Worm (Caenorhabditis elegans): ENCODE data around the gene R08A2.9.

The R08A2.9 gene

DNA sequence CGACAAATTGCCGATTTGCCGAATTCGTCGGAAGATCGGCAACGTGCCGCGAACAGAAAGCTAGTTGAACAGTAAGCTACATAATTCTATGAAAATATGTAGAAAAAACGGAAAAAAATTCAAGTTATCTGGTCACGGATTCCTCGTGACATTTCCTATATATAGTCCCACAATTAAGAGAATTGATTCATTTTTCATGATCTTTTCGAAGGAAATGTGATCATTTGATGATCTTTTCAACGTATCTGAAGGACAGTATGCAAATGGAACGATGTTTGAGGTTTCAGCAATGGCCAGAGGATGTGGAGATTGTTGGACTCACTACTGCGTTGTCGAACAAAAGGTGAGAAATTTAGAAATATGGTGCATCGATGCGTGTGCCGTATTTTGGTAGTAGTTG is at the start of gene R08A2.9:
Gene R08A2.9, plus strand, starts transcription at position 301 of the 400 bp plus-strand sequence.
- TF ChIP-seq nhr-47 (tag; optimal IDR thresholded peaks at IDR 0.05) (no peak), ztf-11 (tag; optimal IDR thresholded peaks at IDR 0.05) (no peak), rnt-1 (tag; optimal IDR thresholded peaks at IDR 0.05) (no peak), nhr-71 (tag; optimal IDR thresholded peaks at IDR 0.05) (no peak), nhr-77 (tag; optimal IDR thresholded peaks at IDR 0.05) (no peak), jun-1 (tag; optimal IDR thresholded peaks at IDR 0.05) (no peak), efl-3 (GFP tag; optimal IDR thresholded peaks at IDR 0.05) (no peak), efl-1 (optimal IDR thresholded peaks at IDR 0.05) (no peak), efl-1 (GFP tag; optimal IDR thresholded peaks at IDR 0.05 in 1 of 2) (no peak), skn-1 (tag; optimal IDR thresholded peaks at IDR 0.05) (no peak), elt-3 (tag; optimal IDR thresholded peaks at IDR 0.05) (no peak), isw-1 (GFP tag; IDR thresholded peaks at IDR 0.05) (no peak), ets-5 (GFP tag; IDR thresholded peaks at IDR 0.05) (no peak), nhr-237 (tag; optimal IDR thresholded peaks at IDR 0.05) (no peak), fkh-4 (tag; optimal IDR thresholded peaks at IDR 0.05; ENCODE audit: borderline replicate concordance) (no peak), fkh-10 (GFP tag; optimal IDR thresholded peaks at IDR 0.05) (no peak), swsn-7 (tag; optimal IDR thresholded peaks at IDR 0.05) (no peak), ceh-88 (GFP tag; IDR thresholded peaks at IDR 0.05) (no peak), unc-98 (GFP tag; IDR thresholded peaks at IDR 0.05) (no peak), ces-1 (GFP tag; optimal IDR thresholded peaks at IDR 0.05) (no peak), ztf-4 (tag; optimal IDR thresholded peaks at IDR 0.05) (no peak)

DNA sequence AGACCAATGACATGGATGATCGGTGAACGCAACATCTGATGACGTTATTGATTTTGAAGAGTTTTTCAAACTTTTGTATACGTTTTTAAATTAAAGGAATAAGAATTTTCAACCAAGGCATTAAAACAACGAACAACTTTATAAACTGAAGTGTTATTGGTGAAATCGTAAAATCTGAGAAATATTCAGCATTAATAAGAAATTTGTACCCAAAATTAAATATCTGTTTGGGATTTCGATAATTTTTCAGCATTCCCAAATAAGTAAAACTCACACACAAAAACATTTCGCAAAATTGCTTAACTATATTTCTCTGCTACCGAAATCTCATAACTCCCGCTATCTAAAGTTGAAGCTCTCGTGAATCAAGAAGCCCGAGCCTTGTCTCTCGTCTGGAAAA is 48.5 kb upstream of the R08A2.9 start:
- no peak for TF ChIP-seq nhr-12 (tag; optimal IDR thresholded peaks at IDR 0.05)
- TF ChIP-seq xbp-1 (tag; optimal IDR thresholded peaks at IDR 0.05), result no peak
- no peak for TF ChIP-seq snu-23 (GFP tag; optimal IDR thresholded peaks at IDR 0.05)
- no peak for TF ChIP-seq efl-1 (optimal IDR thresholded peaks at IDR 0.05)
- TF ChIP-seq efl-1 (GFP tag; optimal IDR thresholded peaks at IDR 0.05 in 1 of 2), result peak in 1 of 2 experiments; percentile 17
- TF ChIP-seq ets-5 (GFP tag; IDR thresholded peaks at IDR 0.05), result no peak

DNA sequence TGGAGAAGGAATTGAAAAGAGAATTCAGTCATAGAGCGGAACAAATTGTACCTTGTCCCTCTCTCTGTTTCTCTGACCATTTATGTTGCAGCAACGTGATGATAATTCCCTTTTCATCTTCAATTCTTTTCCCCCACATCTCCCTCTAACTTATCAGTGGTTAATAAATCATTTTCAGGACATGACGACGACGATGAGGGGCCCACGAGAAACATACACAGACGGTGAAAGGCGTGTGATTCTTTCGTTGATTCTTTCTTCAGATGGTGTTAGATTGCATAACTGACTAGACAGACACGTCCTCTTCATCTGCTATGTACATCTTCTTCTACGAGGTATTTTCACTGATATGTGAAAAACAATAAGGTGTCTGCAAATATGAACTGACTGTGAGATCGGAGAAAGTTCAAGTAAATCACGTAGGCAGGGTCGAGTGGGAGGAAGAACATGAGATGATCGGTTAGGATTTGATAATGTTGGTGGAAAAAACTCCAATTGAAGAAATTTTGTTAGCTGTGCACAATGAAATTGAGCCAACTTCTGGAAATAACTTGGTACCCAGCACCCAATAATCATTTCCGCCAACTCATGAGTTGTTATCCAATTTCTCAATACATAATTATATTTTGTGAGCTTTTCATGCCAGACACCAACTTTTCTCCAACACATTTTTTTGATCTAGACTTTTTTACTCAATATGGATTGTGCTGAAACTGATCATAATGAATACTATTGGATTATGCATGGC is 47.3 kb upstream of the R08A2.9 start, which contains the start of gene srh-17:
Gene srh-17, plus strand, starts transcription at position 698 of the 748 bp plus-strand sequence.
- TF ChIP-seq lsy-2 (tag; optimal IDR thresholded peaks at IDR 0.05) (peak in 1 of 2 experiments; percentile 37), nhr-77 (tag; optimal IDR thresholded peaks at IDR 0.05) (no peak), lin-35 (GFP tag; optimal IDR thresholded peaks at IDR 0.05) (peak in 1 of 2 experiments; percentile 74), nhr-90 (tag; optimal IDR thresholded peaks at IDR 0.05; ENCODE audit: poor library complexity) (peak; percentile 73), ama-1 (optimal IDR thresholded peaks at IDR 0.05) (no peak), nhr-19 (GFP tag; conservative IDR thresholded peaks at IDR 0.05) (peak; percentile 43), mdl-1 (tag; optimal IDR thresholded peaks at IDR 0.05) (peak in 1 of 2 experiments; percentile 87), nhr-20 (tag; optimal IDR thresholded peaks at IDR 0.05) (peak; percentile 78), lin-14 (GFP tag; optimal IDR thresholded peaks at IDR 0.05) (peak; percentile 75), sox-4 (tag; optimal IDR thresholded peaks at IDR 0.05) (no peak), nhr-71 (tag; optimal IDR thresholded peaks at IDR 0.05) (peak; percentile 77), nhr-85 (tag) (peak; percentile 95), blmp-1 (tag; optimal IDR thresholded peaks at IDR 0.05) (peak; percentile 91), grh-1 (GFP tag; IDR thresholded peaks at IDR 0.05) (peak; percentile 50; the same call in 1 of the 2 replicates), nhr-47 (tag; optimal IDR thresholded peaks at IDR 0.05) (peak; percentile 49), ztf-11 (tag; optimal IDR thresholded peaks at IDR 0.05) (no peak), zag-1 (tag; optimal IDR thresholded peaks at IDR 0.05) (no peak), tbx-2 (tag; optimal IDR thresholded peaks at IDR 0.05) (peak; percentile 59), snu-23 (GFP tag; optimal IDR thresholded peaks at IDR 0.05) (peak; percentile 64), elt-3 (tag; optimal IDR thresholded peaks at IDR 0.05) (peak in 5 of 6 experiments; percentile 21 to 95 (median 72)), F16B12.6 (tag; optimal IDR thresholded peaks at IDR 0.05) (no peak), C16A3.4 (tag; optimal IDR thresholded peaks at IDR 0.05) (no peak), skn-1 (tag; optimal IDR thresholded peaks at IDR 0.05) (peak; percentile 1)

Data from whole organism, L1 larva.